Worm (Caenorhabditis elegans) whole organism, early embryonic: ENCODE measurements around the gene cpna-2.

Source experiments
- B0310.2 ChIP-seq: sonication (generic microtip); optimal IDR thresholded peaks from 2 replicates; lab custom pipeline; 2016; ENCODE audit warnings: mild to moderate bottlenecking, missing genetic modification characterization, missing compliant biosample characterization
- F13C5.2 ChIP-seq: sonication (generic microtip); optimal IDR thresholded peaks from 2 replicates; lab custom pipeline; 2017; ENCODE audit warnings: mild to moderate bottlenecking, missing genetic modification characterization, inconsistent platforms, missing compliant biosample characterization
- aly-1 ChIP-seq: sonication (generic microtip); optimal IDR thresholded peaks from 2 replicates; lab custom pipeline; 2016; ENCODE audit warnings: missing genetic modification characterization, missing compliant biosample characterization
- ama-1 ChIP-seq: fragments of 150-350 bp; optimal IDR thresholded peaks from 2 replicates; lab custom pipeline; 2014
- ceh-13 ChIP-seq: fragments of 200-800 bp; sonication (Bioruptor generic); optimal IDR thresholded peaks from 2 replicates; lab custom pipeline; 2018; ENCODE audit warnings: mild to moderate bottlenecking, missing genetic modification characterization, missing compliant biosample characterization
- ceh-36 ChIP-seq: sonication (generic microtip); optimal IDR thresholded peaks from 2 replicates; lab custom pipeline; 2016; ENCODE audit warnings: missing genetic modification characterization, inconsistent platforms, missing compliant biosample characterization
- ets-7 ChIP-seq: sonication (generic microtip); optimal IDR thresholded peaks from 2 replicates; lab custom pipeline; 2016; ENCODE audit warnings: missing genotype, missing genetic modification characterization, missing compliant biosample characterization
- flt-1 ChIP-seq: fragments of 200-800 bp; sonication (Bioruptor generic); IDR thresholded peaks from 2 replicates; pipeline ENCODE4 v1.3.6; 2022; ENCODE audit warnings: missing genetic modification characterization, missing compliant biosample characterization
- hmbx-1 ChIP-seq: sonication (generic microtip); optimal IDR thresholded peaks from 2 replicates; lab custom pipeline; 2016; ENCODE audit warnings: mild to moderate bottlenecking, missing genetic modification characterization, missing compliant biosample characterization
- hmg-4 ChIP-seq: fragments of 200-800 bp; sonication (Bioruptor generic); optimal IDR thresholded peaks from 2 replicates; lab custom pipeline; 2018; ENCODE audit warnings: mild to moderate bottlenecking, missing genetic modification characterization, missing compliant biosample characterization
- hnd-1 ChIP-seq: sonication (generic microtip); optimal IDR thresholded peaks from 2 replicates; lab custom pipeline; 2016; ENCODE audit warnings: missing genetic modification characterization, missing compliant biosample characterization
- pes-1 ChIP-seq: fragments of 200-800 bp; sonication (Bioruptor generic); IDR thresholded peaks from 2 replicates; pipeline ENCODE4 v1.3.6; 2022; ENCODE audit warnings: missing genetic modification reagents, missing genetic modification characterization, missing compliant biosample characterization
- scrt-1 ChIP-seq: fragments of 200-800 bp; sonication (Bioruptor generic); IDR thresholded peaks from 2 replicates; pipeline ENCODE4 v1.3.6; 2022; ENCODE audit warnings: missing genetic modification characterization, missing compliant biosample characterization
- sea-1 ChIP-seq: fragments of 200-800 bp; sonication (Bioruptor generic); conservative IDR thresholded peaks from 2 replicates; pipeline ENCODE4 v1.3.6; 2022; ENCODE audit warnings: missing genetic modification characterization, missing compliant biosample characterization
- tbx-11 ChIP-seq: fragments of 200-800 bp; sonication (Bioruptor generic); IDR thresholded peaks from 2 replicates; pipeline ENCODE4 v1.3.6; 2022; ENCODE audit warnings: missing genetic modification characterization, missing compliant biosample characterization
- tbx-37 ChIP-seq: fragments of 200-800 bp; sonication (Bioruptor generic); conservative IDR thresholded peaks from 2 replicates; pipeline ENCODE4 v1.3.6; 2022; ENCODE audit warnings: missing genetic modification reagents, missing genetic modification characterization, missing compliant biosample characterization
- tra-4 ChIP-seq: sonication (generic microtip); optimal IDR thresholded peaks from 2 replicates; lab custom pipeline; 2017; ENCODE audit warnings: missing genetic modification characterization, missing compliant biosample characterization

Gene cpna-2

DNA sequence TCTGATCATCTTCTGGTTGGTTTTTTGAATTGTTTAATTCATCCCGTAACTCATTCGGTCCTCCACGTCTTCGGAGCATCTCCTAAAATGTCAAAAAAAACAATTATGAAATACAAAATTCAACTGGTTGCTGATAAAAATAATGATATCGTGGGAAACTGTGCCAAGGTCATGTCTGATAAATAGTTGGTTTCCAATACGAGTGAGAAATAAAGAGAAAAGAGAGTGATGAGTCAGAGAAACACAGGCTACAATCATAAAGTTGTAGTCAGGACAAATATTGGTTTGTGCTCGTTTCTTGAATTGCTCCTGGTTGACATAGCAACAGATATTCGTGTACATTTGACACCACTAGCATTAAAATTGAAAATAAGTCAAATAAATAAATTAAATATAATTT lies 19.6 kb upstream of the cpna-2 start, which contains the start of gene B0495.7:
TSS of gene B0495.7 (minus strand) at position 82 of the 400 bp plus-strand sequence.
- TF ChIP-seq ama-1 (lab: Kevin White, UChicago), result no peak
- no peak for TF ChIP-seq sea-1 (GFP tag; lab: Robert Waterston, UW)
- TF ChIP-seq hmg-4 (GFP tag; lab: Kevin White, UChicago), result no peak
- TF ChIP-seq ets-7, result no peak
- no peak for TF ChIP-seq hmbx-1 (tag; lab: Kevin White, UChicago)
- TF ChIP-seq tbx-11, result no peak
- TF ChIP-seq aly-1 (tag; lab: Kevin White, UChicago), result no peak
- TF ChIP-seq pes-1 (GFP tag; lab: Robert Waterston, UW), result no peak
- TF ChIP-seq flt-1 (GFP tag; lab: Robert Waterston, UW), result no peak
- TF ChIP-seq tra-4 (tag; lab: Kevin White, UChicago), result no peak
- no peak for TF ChIP-seq tbx-37
- TF ChIP-seq hnd-1 (tag; lab: Kevin White, UChicago), result no peak

DNA sequence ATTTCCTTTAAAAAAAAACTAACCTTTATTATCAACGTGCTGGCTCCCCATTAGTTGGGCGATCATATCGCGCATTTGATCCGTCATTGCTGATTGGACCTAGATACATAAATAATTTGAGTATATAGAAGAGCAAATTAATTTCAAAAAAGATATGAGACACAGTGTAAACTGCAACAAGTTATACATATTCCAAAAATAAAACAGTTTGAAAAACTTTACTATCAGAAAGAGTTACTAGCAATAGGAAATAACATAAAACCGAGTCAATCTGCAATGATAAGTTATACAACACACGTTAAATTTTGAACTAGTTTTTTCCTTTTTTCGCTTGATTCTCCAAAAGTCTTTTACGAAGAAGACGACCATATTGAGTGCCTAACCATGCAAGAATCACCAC lies 17.3 kb upstream of the cpna-2 start, which contains the start of gene luc-7L:
TSS of gene luc-7L (minus strand) at position 101 of the 400 bp plus-strand sequence.
- TF ChIP-seq hmg-4 (GFP tag; lab: Kevin White, UChicago), result no peak
- no peak for TF ChIP-seq tra-4 (tag; lab: Kevin White, UChicago)
- no peak for TF ChIP-seq aly-1 (tag; lab: Kevin White, UChicago)
- no peak for TF ChIP-seq hmbx-1 (tag; lab: Kevin White, UChicago)
- TF ChIP-seq hnd-1 (tag; lab: Kevin White, UChicago), result no peak
- no peak for TF ChIP-seq scrt-1
- TF ChIP-seq F13C5.2 (tag; lab: Kevin White, UChicago), result no peak
- TF ChIP-seq tbx-37, result no peak
- no peak for TF ChIP-seq ceh-36 (tag; lab: Kevin White, UChicago)
- TF ChIP-seq tbx-11, result no peak
- no peak for TF ChIP-seq B0310.2 (tag; lab: Kevin White, UChicago)
- no peak for TF ChIP-seq ama-1 (lab: Kevin White, UChicago)
- no peak for TF ChIP-seq ets-7
- no peak for TF ChIP-seq flt-1 (GFP tag; lab: Robert Waterston, UW)
- TF ChIP-seq ceh-13 (GFP tag; lab: Kevin White, UChicago), result no peak

DNA sequence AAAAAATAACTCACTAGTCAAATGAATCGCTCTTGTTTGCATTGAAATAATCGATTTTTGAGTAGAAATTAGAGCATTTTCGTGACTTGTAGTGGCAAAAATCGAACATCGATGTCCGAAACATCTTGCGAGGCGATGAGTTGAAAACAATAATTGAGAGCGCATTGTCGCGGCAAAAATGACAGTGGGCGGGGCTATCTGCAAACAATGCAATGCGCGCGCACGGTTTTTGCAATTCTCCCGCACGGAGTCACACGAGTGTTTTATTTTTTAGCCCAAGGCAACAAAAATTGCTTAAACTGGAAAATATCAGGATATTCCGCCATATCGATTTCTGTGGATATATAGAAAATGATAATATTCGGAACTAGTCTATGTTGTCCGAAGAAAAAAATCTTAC lies 16.2 kb upstream of the cpna-2 start, which contains the start of gene B0495.9:
TSS of gene B0495.9 (minus strand) at position 171 of the 400 bp plus-strand sequence.
- TF ChIP-seq F13C5.2 (tag; lab: Kevin White, UChicago) (peak; percentile 95), B0310.2 (tag; lab: Kevin White, UChicago) (peak; percentile 76), tra-4 (tag; lab: Kevin White, UChicago) (peak; percentile 66), hmbx-1 (tag; lab: Kevin White, UChicago) (peak; percentile 49), hmg-4 (GFP tag; lab: Kevin White, UChicago) (peak; percentile 91), ceh-13 (GFP tag; lab: Kevin White, UChicago) (peak; percentile 80), hnd-1 (tag; lab: Kevin White, UChicago) (peak; percentile 77), pes-1 (GFP tag; lab: Robert Waterston, UW) (peak; percentile 91), ets-7 (peak; percentile 91), flt-1 (GFP tag; lab: Robert Waterston, UW) (peak; percentile 85), ama-1 (lab: Kevin White, UChicago) (no peak), aly-1 (tag; lab: Kevin White, UChicago) (peak; percentile 83), tbx-11 (peak; percentile 84), tbx-37 (peak; percentile 81), sea-1 (GFP tag; lab: Robert Waterston, UW) (peak; percentile 91), ceh-36 (tag; lab: Kevin White, UChicago) (peak; percentile 77), scrt-1 (peak; percentile 90)

DNA sequence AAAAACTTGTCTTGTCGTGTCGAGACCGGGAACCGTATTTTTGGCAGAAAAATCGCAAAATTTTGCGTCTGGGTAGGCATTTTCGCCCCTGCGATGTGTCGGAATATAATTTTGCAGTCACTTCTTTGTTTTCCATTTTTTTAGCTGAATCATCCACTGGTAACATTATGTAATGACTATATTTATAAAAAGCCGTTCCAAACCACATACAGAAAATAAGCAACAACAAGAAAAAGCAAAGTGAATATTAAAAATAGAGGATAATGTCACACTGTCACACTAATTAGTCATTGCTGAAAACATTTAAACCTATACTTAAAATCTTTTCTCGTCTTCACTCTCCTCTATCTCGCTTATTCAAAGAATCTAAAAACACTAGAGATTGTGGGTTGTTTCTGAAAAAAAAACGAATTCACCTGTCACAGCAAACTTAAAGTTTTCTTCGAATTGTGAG lies 15.4 kb upstream of the cpna-2 start, which contains the start of gene sre-1:
TSS of gene sre-1 (plus strand) at position 404 of the 454 bp plus-strand sequence.
- TF ChIP-seq F13C5.2 (tag; lab: Kevin White, UChicago) (no peak), B0310.2 (tag; lab: Kevin White, UChicago) (no peak), ets-7 (no peak)

DNA sequence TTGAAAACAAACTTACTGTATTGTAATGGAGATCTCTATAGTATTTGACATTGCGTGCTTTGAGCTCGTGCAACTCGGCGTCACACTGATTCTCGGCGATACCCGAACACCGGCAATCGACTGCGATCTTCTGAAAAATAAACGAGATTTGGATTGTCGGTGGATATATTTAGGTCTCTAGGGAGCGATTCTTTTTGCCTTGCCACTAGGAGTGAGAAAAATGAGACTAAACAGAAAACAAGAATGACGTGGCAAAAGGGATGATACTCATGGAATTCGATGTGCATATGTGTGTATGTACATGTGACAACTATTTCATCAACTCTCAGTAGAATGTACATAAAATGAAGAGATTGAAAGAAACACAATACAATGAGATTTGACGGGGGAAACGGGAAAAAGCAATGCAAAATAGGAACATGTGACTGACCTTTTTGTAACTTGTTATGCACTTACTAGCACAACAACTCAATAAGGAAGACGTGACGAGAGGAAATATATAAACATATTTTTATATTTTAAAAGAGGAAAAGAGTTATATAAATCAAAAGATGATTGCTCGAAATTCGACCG lies 10.0 kb upstream of the cpna-2 start:
- TF ChIP-seq ama-1 (lab: Kevin White, UChicago), result no peak
- TF ChIP-seq tbx-11, result no peak
- TF ChIP-seq ceh-13 (GFP tag; lab: Kevin White, UChicago), result no peak
- TF ChIP-seq flt-1 (GFP tag; lab: Robert Waterston, UW), result no peak
- no peak for TF ChIP-seq aly-1 (tag; lab: Kevin White, UChicago)
- TF ChIP-seq hnd-1 (tag; lab: Kevin White, UChicago), result no peak
- TF ChIP-seq ceh-36 (tag; lab: Kevin White, UChicago), result no peak
- TF ChIP-seq tra-4 (tag; lab: Kevin White, UChicago), result no peak
- TF ChIP-seq pes-1 (GFP tag; lab: Robert Waterston, UW), result no peak
- no peak for TF ChIP-seq tbx-37
- TF ChIP-seq F13C5.2 (tag; lab: Kevin White, UChicago), result no peak
- TF ChIP-seq scrt-1, result no peak
- no peak for TF ChIP-seq hmg-4 (GFP tag; lab: Kevin White, UChicago)
- TF ChIP-seq sea-1 (GFP tag; lab: Robert Waterston, UW), result no peak
- no peak for TF ChIP-seq ets-7
- no peak for TF ChIP-seq hmbx-1 (tag; lab: Kevin White, UChicago)
- TF ChIP-seq B0310.2 (tag; lab: Kevin White, UChicago), result no peak

DNA sequence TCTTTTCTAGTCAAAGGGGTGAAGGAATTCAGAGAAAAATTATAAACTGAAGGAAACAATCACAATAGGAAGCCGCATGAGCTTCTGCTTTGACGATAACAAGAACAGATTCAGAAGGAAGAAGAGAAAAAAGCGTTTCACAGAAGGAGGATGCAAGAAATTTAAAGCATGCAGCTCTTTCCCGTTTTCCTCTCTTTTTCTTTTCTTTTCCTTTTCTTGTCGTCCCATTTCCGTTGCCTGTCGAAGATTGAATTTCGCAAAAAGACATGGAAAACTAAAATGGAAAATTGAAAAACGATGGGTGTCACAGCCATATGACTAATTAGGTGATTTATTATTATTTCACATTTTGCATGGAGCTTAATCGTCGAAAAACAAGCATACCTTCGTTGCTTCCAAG lies 8.6 kb upstream of the cpna-2 start:
- no peak for TF ChIP-seq ets-7
- TF ChIP-seq hnd-1 (tag; lab: Kevin White, UChicago), result no peak
- no peak for TF ChIP-seq hmbx-1 (tag; lab: Kevin White, UChicago)
- no peak for TF ChIP-seq ceh-13 (GFP tag; lab: Kevin White, UChicago)
- no peak for TF ChIP-seq tra-4 (tag; lab: Kevin White, UChicago)
- TF ChIP-seq tbx-11, result no peak
- TF ChIP-seq hmg-4 (GFP tag; lab: Kevin White, UChicago), result no peak
- TF ChIP-seq F13C5.2 (tag; lab: Kevin White, UChicago), result no peak
- TF ChIP-seq tbx-37, result no peak
- TF ChIP-seq ceh-36 (tag; lab: Kevin White, UChicago), result no peak
- no peak for TF ChIP-seq sea-1 (GFP tag; lab: Robert Waterston, UW)
- TF ChIP-seq scrt-1, result no peak
